Worm (Caenorhabditis elegans) whole organism, L4 larva: Measurements from ENCODE around the gene clec-255.

Experiments used
- F26F4.8 ChIP-seq: fragments of 200-800 bp; sonication (Bioruptor generic); conservative IDR thresholded peaks from 2 replicates; pipeline ENCODE4 v1.3.6; 2022; ENCODE audit warnings: missing genetic modification characterization, missing compliant biosample characterization
- ceh-28 ChIP-seq: fragments of 150-350 bp; optimal IDR thresholded peaks from 2 replicates; lab custom pipeline; 2014; ENCODE audit warnings: missing biosample characterization, missing genetic modification reagents, missing genetic modification characterization
- dpl-1 ChIP-seq: fragments of 150-350 bp; optimal IDR thresholded peaks from 2 replicates; lab custom pipeline; 2014; ENCODE audit warnings: missing biosample characterization, missing genetic modification reagents, missing genetic modification characterization
- jun-1 ChIP-seq: fragments of 150-350 bp; optimal IDR thresholded peaks from 2 replicates; lab custom pipeline; 2014; ENCODE audit warnings: missing biosample characterization, missing genetic modification reagents, missing genetic modification characterization
- lin-39 ChIP-seq: fragments of 150-350 bp; optimal IDR thresholded peaks from 2 replicates; lab custom pipeline; 2014; ENCODE audit warnings: missing biosample characterization, missing genetic modification reagents, missing genetic modification characterization
- nhr-11 ChIP-seq: fragments of 150-350 bp; optimal IDR thresholded peaks from 2 replicates; lab custom pipeline; 2014; ENCODE audit warnings: missing biosample characterization, missing genetic modification characterization
- nhr-42 ChIP-seq: fragments of 200-800 bp; sonication (Bioruptor generic); IDR thresholded peaks from 2 replicates; pipeline ENCODE4 v1.3.6; 2022; ENCODE audit warnings: missing genetic modification characterization, missing compliant biosample characterization
- pqm-1 ChIP-seq: sonication (generic microtip); optimal IDR thresholded peaks from 2 replicates; lab custom pipeline; 2017; ENCODE audit warnings: missing biosample characterization, missing genetic modification characterization
- snpc-4 ChIP-seq: fragments of 150-350 bp; optimal IDR thresholded peaks from 2 replicates; lab custom pipeline; 2014; ENCODE audit warnings: missing biosample characterization, missing genetic modification characterization
- spr-1 ChIP-seq: sonication (generic microtip); optimal IDR thresholded peaks from 2 replicates; lab custom pipeline; 2016; ENCODE audit warnings: mild to moderate bottlenecking, missing genetic modification characterization, missing compliant biosample characterization
- unc-39 ChIP-seq: sonication (generic microtip); optimal IDR thresholded peaks from 2 replicates; lab custom pipeline; 2017; ENCODE audit warnings: missing biosample characterization, missing genetic modification characterization

DNA sequence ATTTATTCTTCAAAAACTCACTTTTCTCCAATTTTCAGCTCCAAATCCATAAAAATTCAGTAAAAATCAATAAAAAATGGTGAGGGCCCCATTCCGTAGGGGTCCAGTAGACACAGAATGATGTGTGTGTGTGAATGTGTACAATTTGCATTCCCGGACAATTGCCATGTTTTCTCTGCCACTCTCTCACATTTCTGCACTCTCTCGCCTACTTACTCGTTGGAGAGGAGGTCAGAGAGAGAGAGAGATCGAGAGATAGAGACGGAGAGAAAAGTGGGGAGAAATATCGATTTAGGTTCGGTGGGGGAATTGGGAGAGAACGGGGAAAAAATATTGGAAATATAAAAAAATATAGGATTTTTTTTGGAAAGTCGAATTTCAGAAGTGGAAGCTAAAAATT, 46.9 kb downstream of the clec-255 start:
- TF ChIP-seq snpc-4 (tag; lab: Kevin White, UChicago) (peak; percentile 47), nhr-42 (GFP tag; lab: Robert Waterston, UW) (no peak), nhr-11 (peak; percentile 54), jun-1 (tag; lab: Kevin White, UChicago) (peak; percentile 28), spr-1 (tag; lab: Kevin White, UChicago) (no peak), pqm-1 (tag; lab: Kevin White, UChicago) (no peak), ceh-28 (peak; percentile 81), dpl-1 (GFP tag; lab: Kevin White, UChicago) (peak; percentile 65), unc-39 (tag; lab: Kevin White, UChicago) (no peak), F26F4.8 (GFP tag; lab: Robert Waterston, UW) (no peak), lin-39 (no peak)
